Worm (Caenorhabditis elegans) whole organism, L2 larva: ENCODE measurements around the gene T28A11.4.

Experiments used
- F13H6.1 ChIP-seq: sonication (generic microtip); optimal IDR thresholded peaks from 2 replicates; lab custom pipeline; 2016; ENCODE audit warnings: missing genetic modification characterization, missing compliant biosample characterization
- R02D3.7 ChIP-seq: fragments of 150-350 bp; optimal IDR thresholded peaks from 2 replicates; lab custom pipeline; 2014; ENCODE audit warnings: missing biosample characterization, missing genetic modification characterization
- Y55F3AM.14 ChIP-seq: fragments of 200-800 bp; sonication (Bioruptor generic); optimal IDR thresholded peaks from 2 replicates; lab custom pipeline; 2018; ENCODE audit warnings: mild to moderate bottlenecking, missing genetic modification characterization, missing compliant biosample characterization
- alr-1 ChIP-seq: fragments of 150-350 bp; optimal IDR thresholded peaks from 2 replicates; lab custom pipeline; 2014; ENCODE audit warnings: missing biosample characterization, missing genetic modification characterization
- aly-2 ChIP-seq: fragments of 150-350 bp; optimal IDR thresholded peaks from 2 replicates; lab custom pipeline; 2014; ENCODE audit warnings: missing biosample characterization, missing genetic modification characterization
- ama-1 ChIP-seq: fragments of 150-350 bp; optimal IDR thresholded peaks from 2 replicates; lab custom pipeline; 2018; ENCODE audit warnings: inconsistent platforms
- blmp-1 ChIP-seq: sonication (generic microtip); optimal IDR thresholded peaks from 2 replicates; lab custom pipeline; 2017; ENCODE audit warnings: missing genetic modification characterization, mild to moderate bottlenecking, missing compliant biosample characterization, antibody characterized with exemption, moderate library complexity; ENCODE audit not compliant: insufficient read depth
- ceh-82 ChIP-seq: fragments of 150-350 bp; optimal IDR thresholded peaks from 2 replicates; lab custom pipeline; 2014; ENCODE audit warnings: missing biosample characterization, missing genetic modification characterization
- crh-2 ChIP-seq: sonication (generic microtip); optimal IDR thresholded peaks from 2 replicates; lab custom pipeline; 2017; ENCODE audit warnings: missing biosample characterization, missing genetic modification characterization
- dmd-4 ChIP-seq: sonication (generic microtip); optimal IDR thresholded peaks from 2 replicates; lab custom pipeline; 2017; ENCODE audit warnings: missing biosample characterization, missing genetic modification characterization
- egl-27 ChIP-seq: sonication (generic microtip); optimal IDR thresholded peaks from 3 replicates; lab custom pipeline; 2017; ENCODE audit warnings: missing biosample characterization, missing genetic modification reagents, missing genetic modification characterization
- elt-1 ChIP-seq: fragments of 150-350 bp; optimal IDR thresholded peaks from 2 replicates; lab custom pipeline; 2014; ENCODE audit warnings: missing biosample characterization, missing genetic modification characterization
- elt-3 ChIP-seq: sonication (generic microtip); optimal IDR thresholded peaks from 2 replicates; lab custom pipeline; 2017; ENCODE audit warnings: missing biosample characterization, missing genetic modification characterization
- fos-1 ChIP-seq: fragments of 150-350 bp; optimal IDR thresholded peaks from 2 replicates; lab custom pipeline; 2014; ENCODE audit warnings: missing biosample characterization, missing genetic modification characterization
- gmeb-1 ChIP-seq: fragments of 150-350 bp; optimal IDR thresholded peaks from 2 replicates; lab custom pipeline; 2014; ENCODE audit warnings: missing biosample characterization, missing genetic modification characterization
- lin-11 ChIP-seq: fragments of 150-350 bp; sonication (generic microtip); optimal IDR thresholded peaks from 2 replicates; lab custom pipeline; 2014; ENCODE audit warnings: missing biosample characterization, missing genetic modification characterization, inconsistent platforms, mixed read lengths
- lin-13 ChIP-seq: fragments of 150-350 bp; optimal IDR thresholded peaks from 2 replicates; lab custom pipeline; 2014; ENCODE audit warnings: missing biosample characterization, missing genetic modification reagents, missing genetic modification characterization
- lin-39 ChIP-seq: fragments of 150-350 bp; optimal IDR thresholded peaks from 2 replicates; lab custom pipeline; 2014; ENCODE audit warnings: missing biosample characterization, missing genetic modification reagents, missing genetic modification characterization
- lsy-2 ChIP-seq, 2 experiments: fragments of 150-350 bp in 1 of 2; sonication (generic microtip) in 1 of 2; optimal IDR thresholded peaks; 2 replicates each; lab custom pipeline; 2014 to 2017; ENCODE audit warnings: missing biosample characterization in 2 of 2, missing genetic modification characterization in 2 of 2
- mab-5 ChIP-seq: fragments of 150-350 bp; optimal IDR thresholded peaks from 2 replicates; lab custom pipeline; 2014; ENCODE audit warnings: missing biosample characterization, missing genetic modification characterization
- mbf-1 ChIP-seq: sonication (generic microtip); optimal IDR thresholded peaks from 2 replicates; lab custom pipeline; 2017; ENCODE audit warnings: missing biosample characterization, missing genetic modification characterization
- mdl-1 ChIP-seq, 2 experiments: fragments of 150-350 bp in 1 of 2; sonication (generic microtip) in 1 of 2; optimal IDR thresholded peaks; 2 replicates each; lab custom pipeline; 2017; ENCODE audit warnings: missing biosample characterization in 2 of 2, missing genetic modification characterization in 2 of 2
- nhr-10 ChIP-seq: sonication (generic microtip); optimal IDR thresholded peaks from 2 replicates; lab custom pipeline; 2017; ENCODE audit warnings: missing biosample characterization, missing genetic modification characterization
- nhr-12 ChIP-seq: fragments of 150-350 bp; optimal IDR thresholded peaks from 2 replicates; lab custom pipeline; 2014; ENCODE audit warnings: missing biosample characterization, missing genetic modification characterization
- nhr-21 ChIP-seq: fragments of 150-350 bp; optimal IDR thresholded peaks from 2 replicates; lab custom pipeline; 2014; ENCODE audit warnings: missing biosample characterization, missing genetic modification characterization
- nhr-23 ChIP-seq: fragments of 150-350 bp; optimal IDR thresholded peaks from 2 replicates; lab custom pipeline; 2014; ENCODE audit warnings: missing biosample characterization, missing genetic modification reagents, missing genetic modification characterization
- nhr-237 ChIP-seq: fragments of 150-350 bp; optimal IDR thresholded peaks from 2 replicates; lab custom pipeline; 2014; ENCODE audit warnings: missing biosample characterization, missing genetic modification characterization
- nhr-25 ChIP-seq: fragments of 150-350 bp; sonication (generic microtip); optimal IDR thresholded peaks from 3 replicates; lab custom pipeline; 2014; ENCODE audit warnings: missing biosample characterization, missing genetic modification characterization
- nhr-77 ChIP-seq: fragments of 150-350 bp; optimal IDR thresholded peaks from 2 replicates; lab custom pipeline; 2014; ENCODE audit warnings: missing biosample characterization, missing genetic modification characterization
- peb-1 ChIP-seq: fragments of 150-350 bp; optimal IDR thresholded peaks from 2 replicates; lab custom pipeline; 2014; ENCODE audit warnings: missing biosample characterization, missing genetic modification characterization
- skn-1 ChIP-seq: sonication (generic microtip); optimal IDR thresholded peaks from 2 replicates; lab custom pipeline; 2017; ENCODE audit warnings: missing biosample characterization, missing genetic modification characterization
- sma-9 ChIP-seq, 2 experiments: fragments of 150-350 bp in 1 of 2; sonication (generic microtip) in 1 of 2; optimal IDR thresholded peaks; 2 replicates each; lab custom pipeline; 2014 to 2016; ENCODE audit warnings: missing genetic modification characterization in 2 of 2, mild to moderate bottlenecking in 1 of 2, missing biosample characterization in 1 of 2, missing compliant biosample characterization in 1 of 2, missing genetic modification reagents in 1 of 2, moderate library complexity in 1 of 2
- snpc-4 ChIP-seq: fragments of 150-350 bp; optimal IDR thresholded peaks from 2 replicates; lab custom pipeline; 2014; ENCODE audit warnings: missing biosample characterization, missing genetic modification characterization
- unc-39 ChIP-seq: fragments of 150-350 bp; optimal IDR thresholded peaks from 2 replicates; lab custom pipeline; 2014; ENCODE audit warnings: missing biosample characterization, missing genetic modification characterization
- unc-62 ChIP-seq: fragments of 150-350 bp; optimal IDR thresholded peaks from 2 replicates; lab custom pipeline; 2014; ENCODE audit warnings: missing biosample characterization, missing genetic modification reagents, missing genetic modification characterization
- zag-1 ChIP-seq: fragments of 150-350 bp; optimal IDR thresholded peaks from 2 replicates; lab custom pipeline; 2014; ENCODE audit warnings: missing biosample characterization, missing genetic modification characterization
- ztf-1 ChIP-seq: fragments of 200-800 bp; sonication (Bioruptor generic); conservative IDR thresholded peaks from 2 replicates; pipeline ENCODE4 v1.3.6; 2022; ENCODE audit warnings: missing genetic modification characterization, missing compliant biosample characterization
- ztf-11 ChIP-seq: sonication (generic microtip); optimal IDR thresholded peaks from 2 replicates; lab custom pipeline; 2017; ENCODE audit warnings: missing biosample characterization, missing genetic modification characterization
- ztf-4 ChIP-seq: fragments of 150-350 bp; optimal IDR thresholded peaks from 2 replicates; lab custom pipeline; 2014; ENCODE audit warnings: missing biosample characterization, missing genetic modification characterization

Gene T28A11.4

ce11 chrV:3256051-3256450 is 17.8 kb upstream of the T28A11.4 start, which contains the start of gene srt-63:
Gene srt-63, minus strand, starts transcription at chrV:3256151.
- TF ChIP-seq ztf-11 (tag; lab: Kevin White, UChicago) (no peak), R02D3.7 (tag; lab: Kevin White, UChicago) (no peak), sma-9 (GFP tag; optimal IDR thresholded peaks at IDR 0.05; lab: Kevin White, UChicago) (no peak), sma-9 (tag; optimal IDR thresholded peaks at IDR 0.05; lab: Kevin White, UChicago) (no peak), ama-1 (lab: Kevin White, UChicago) (no peak), nhr-21 (tag; lab: Kevin White, UChicago) (no peak), zag-1 (no peak), mab-5 (no peak), elt-1 (tag; lab: Kevin White, UChicago) (no peak), F13H6.1 (tag; lab: Kevin White, UChicago) (no peak), mbf-1 (tag; lab: Kevin White, UChicago) (no peak), alr-1 (tag; lab: Kevin White, UChicago) (no peak), nhr-23 (tag; lab: Kevin White, UChicago) (no peak), nhr-25 (tag; lab: Kevin White, UChicago) (no peak), dmd-4 (tag; lab: Kevin White, UChicago) (no peak), lin-11 (tag; lab: Kevin White, UChicago) (no peak), egl-27 (tag; lab: Kevin White, UChicago) (no peak), ztf-1 (GFP tag; lab: Robert Waterston, UW) (no peak), skn-1 (tag; lab: Kevin White, UChicago) (no peak), ceh-82 (tag; lab: Kevin White, UChicago) (no peak)

DNA sequence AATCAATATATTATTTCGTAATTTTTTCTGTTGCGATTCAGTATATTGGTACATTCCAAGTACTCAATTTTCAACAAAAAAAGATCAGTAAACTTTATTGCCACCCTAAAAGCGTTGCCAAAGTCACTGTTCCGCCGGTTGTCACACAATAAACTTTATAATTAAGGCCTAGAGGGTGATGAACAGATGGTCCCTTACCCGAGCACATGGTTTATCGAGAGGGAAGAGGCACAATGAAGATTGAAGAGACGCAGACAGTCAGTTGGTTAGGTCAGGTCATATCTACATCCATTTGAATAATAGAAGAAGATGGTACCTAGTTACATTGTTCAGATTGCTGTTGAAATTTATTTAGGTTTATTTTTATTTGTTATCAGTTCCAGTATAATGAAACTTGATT is 17.0 kb upstream of the T28A11.4 start:
- TF ChIP-seq nhr-77 (tag; lab: Kevin White, UChicago) (no peak), snpc-4 (no peak), elt-3 (tag; lab: Kevin White, UChicago) (no peak), aly-2 (tag; lab: Kevin White, UChicago) (no peak), unc-39 (tag; lab: Kevin White, UChicago) (no peak), lsy-2 (tag; optimal IDR thresholded peaks at IDR 0.05; lab: Kevin White, UChicago) (no peak), gmeb-1 (tag; lab: Kevin White, UChicago) (no peak), mab-5 (no peak), fos-1 (tag; lab: Kevin White, UChicago) (no peak), nhr-21 (tag; lab: Kevin White, UChicago) (no peak), Y55F3AM.14 (GFP tag; lab: Kevin White, UChicago) (no peak)

- TF ChIP-seq peb-1 (no peak), nhr-12 (tag; lab: Kevin White, UChicago) (no peak), nhr-237 (tag; lab: Kevin White, UChicago) (no peak), skn-1 (tag; lab: Kevin White, UChicago) (no peak), fos-1 (tag; lab: Kevin White, UChicago) (no peak)
- TF ChIP-seq, all 48 proteins: peak for 0
Measured at ce11 chrV:3257277-3257676, 16.6 kb upstream of the T28A11.4 start, which contains the start of gene T28A11.22. Gene T28A11.22, plus strand, starts transcription at chrV:3257577.

ce11 chrV:3259168-3259622 is 14.7 kb upstream of the T28A11.4 start, which contains the start of gene T28A11.16:
Gene T28A11.16, minus strand, starts transcription at chrV:3259218.
- TF ChIP-seq nhr-25 (tag; lab: Kevin White, UChicago) = no peak
- TF ChIP-seq F13H6.1 (tag; lab: Kevin White, UChicago) = peak; percentile 30
- peak; percentile 88 for TF ChIP-seq sma-9 (GFP tag; optimal IDR thresholded peaks at IDR 0.05; lab: Kevin White, UChicago)
- TF ChIP-seq sma-9 (tag; optimal IDR thresholded peaks at IDR 0.05; lab: Kevin White, UChicago) = no peak
- TF ChIP-seq, all 48 proteins: peak for 2

- TF ChIP-seq sma-9 (GFP tag; optimal IDR thresholded peaks at IDR 0.05; lab: Kevin White, UChicago) = no peak
- TF ChIP-seq sma-9 (tag; optimal IDR thresholded peaks at IDR 0.05; lab: Kevin White, UChicago) = no peak
- no peak for TF ChIP-seq ztf-11 (tag; lab: Kevin White, UChicago)
- TF ChIP-seq elt-3 (tag; lab: Kevin White, UChicago) = no peak
- TF ChIP-seq dmd-4 (tag; lab: Kevin White, UChicago) = no peak
Measured at ce11 chrV:3260075-3260474, 13.8 kb upstream of the T28A11.4 start, which contains the start of gene srbc-5. Gene srbc-5, plus strand, starts transcription at chrV:3260375.

DNA sequence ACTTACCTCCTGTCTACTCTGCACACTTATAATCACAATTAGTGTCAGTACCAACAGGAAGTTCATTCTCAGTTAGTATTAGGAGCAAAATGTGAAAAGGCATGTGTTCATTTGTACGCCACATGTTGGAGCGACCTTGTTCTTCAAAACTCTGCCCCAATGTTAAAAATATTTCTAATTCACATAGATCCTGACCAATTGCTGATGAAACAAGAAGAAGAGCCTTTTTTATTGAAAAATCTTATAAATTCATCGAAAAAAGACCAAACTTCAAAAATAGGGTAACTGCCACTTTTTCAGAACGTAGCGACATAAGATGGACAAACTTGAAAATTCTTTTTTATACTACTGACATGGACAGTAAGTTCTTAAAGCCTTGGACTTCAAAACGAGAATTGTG is 7.7 kb upstream of the T28A11.4 start, which contains the start of gene T28A11.17:
Gene T28A11.17, minus strand, starts transcription at position 101 of the 400 bp plus-strand sequence.
- no peak for TF ChIP-seq ama-1 (lab: Kevin White, UChicago)
- no peak for TF ChIP-seq nhr-77 (tag; lab: Kevin White, UChicago)
- no peak for TF ChIP-seq lin-39
- TF ChIP-seq sma-9 (GFP tag; optimal IDR thresholded peaks at IDR 0.05; lab: Kevin White, UChicago) = no peak
- TF ChIP-seq sma-9 (tag; optimal IDR thresholded peaks at IDR 0.05; lab: Kevin White, UChicago) = no peak
- no peak for TF ChIP-seq lin-13 (GFP tag; lab: Kevin White, UChicago)
- TF ChIP-seq peb-1 = no peak
- no peak for TF ChIP-seq nhr-23 (tag; lab: Kevin White, UChicago)
- TF ChIP-seq alr-1 (tag; lab: Kevin White, UChicago) = no peak
- no peak for TF ChIP-seq blmp-1 (tag; lab: Kevin White, UChicago)
- no peak for TF ChIP-seq gmeb-1 (tag; lab: Kevin White, UChicago)
- TF ChIP-seq mbf-1 (tag; lab: Kevin White, UChicago) = no peak
- no peak for TF ChIP-seq ztf-4 (tag; lab: Kevin White, UChicago)
- no peak for TF ChIP-seq unc-62
- TF ChIP-seq crh-2 (tag; lab: Kevin White, UChicago) = no peak
- no peak for TF ChIP-seq nhr-10
- TF ChIP-seq nhr-21 (tag; lab: Kevin White, UChicago) = no peak
- TF ChIP-seq snpc-4 = no peak
- no peak for TF ChIP-seq mdl-1 (tag; optimal IDR thresholded peaks at IDR 0.05; lab: Kevin White, UChicago)
- TF ChIP-seq aly-2 (tag; lab: Kevin White, UChicago) = no peak
